Fruit fly (Drosophila melanogaster) whole organism, embryonic: Measurements from ENCODE around the gene Kaz-m1.

ENCODE experiments used
- Abd-B ChIP-seq: fragments of 200-800 bp; sonication (Bioruptor generic); optimal IDR thresholded peaks from 2 replicates; lab custom pipeline; 2018; ENCODE audit warnings: missing biosample characterization, mild to moderate bottlenecking, missing genetic modification characterization, moderate library complexity
- Bdp1 ChIP-seq: fragments of 200-800 bp; sonication (Bioruptor generic); optimal IDR thresholded peaks from 3 replicates; lab custom pipeline; 2016; ENCODE audit warnings: missing biosample characterization, missing genetic modification characterization
- CG10274 ChIP-seq: fragments of 200-800 bp; sonication (Bioruptor generic); optimal IDR thresholded peaks from 3 replicates; lab custom pipeline; 2017; ENCODE audit warnings: missing biosample characterization, mild to moderate bottlenecking, missing genetic modification characterization
- CG12391 ChIP-seq: fragments of 200-800 bp; sonication (Bioruptor generic); optimal IDR thresholded peaks from 3 replicates; lab custom pipeline; 2018; ENCODE audit warnings: missing biosample characterization, mild to moderate bottlenecking, missing genetic modification characterization, moderate library complexity
- CG13296 ChIP-seq: fragments of 200-800 bp; sonication (Bioruptor generic); optimal IDR thresholded peaks from 3 replicates; lab custom pipeline; 2018; ENCODE audit warnings: missing biosample characterization, mild to moderate bottlenecking, missing genetic modification characterization
- CG14965 ChIP-seq: fragments of 200-800 bp; sonication (Bioruptor generic); optimal IDR thresholded peaks from 2 replicates; lab custom pipeline; 2016; ENCODE audit warnings: missing biosample characterization, missing genetic modification characterization, borderline replicate concordance
- CG1647 ChIP-seq: fragments of 200-800 bp; sonication (Bioruptor generic); optimal IDR thresholded peaks from 3 replicates; lab custom pipeline; 2016; ENCODE audit warnings: missing biosample characterization, missing genetic modification characterization
- CG17829 ChIP-seq: fragments of 200-800 bp; optimal IDR thresholded peaks from 2 replicates; lab custom pipeline; 2019; ENCODE audit warnings: missing biosample characterization, mild to moderate bottlenecking, missing genetic modification characterization, moderate library complexity
- CG31388 ChIP-seq: fragments of 200-800 bp; sonication (Bioruptor generic); optimal IDR thresholded peaks from 2 replicates; lab custom pipeline; 2016; ENCODE audit warnings: missing biosample characterization, missing genetic modification characterization
- CG3281 ChIP-seq: fragments of 200-800 bp; sonication (Bioruptor generic); optimal IDR thresholded peaks from 3 replicates; lab custom pipeline; 2017; ENCODE audit warnings: missing biosample characterization, mild to moderate bottlenecking, missing genetic modification characterization
- CG3838 ChIP-seq: fragments of 200-800 bp; sonication (Bioruptor generic); optimal IDR thresholded peaks from 3 replicates; lab custom pipeline; 2016; ENCODE audit warnings: missing biosample characterization, missing genetic modification characterization
- CG3995 ChIP-seq: fragments of 200-800 bp; sonication (Bioruptor generic); optimal IDR thresholded peaks from 3 replicates; lab custom pipeline; 2016; ENCODE audit warnings: missing biosample characterization, missing genetic modification characterization
- CG4328 ChIP-seq: fragments of 200-800 bp; sonication (Bioruptor generic); optimal IDR thresholded peaks from 3 replicates; lab custom pipeline; 2017; ENCODE audit warnings: missing biosample characterization, missing genetic modification reagents, missing genetic modification characterization
- CG6175 ChIP-seq: fragments of 200-800 bp; sonication (Bioruptor generic); IDR thresholded peaks from 3 replicates; pipeline ENCODE4 v1.3.6; 2022; ENCODE audit warnings: missing biosample characterization, missing genetic modification characterization
- CG6854 ChIP-seq: fragments of 200-800 bp; sonication (Bioruptor generic); optimal IDR thresholded peaks from 3 replicates; lab custom pipeline; 2017; ENCODE audit warnings: missing biosample characterization, mild to moderate bottlenecking, missing genetic modification characterization
- CG7271 ChIP-seq: fragments of 200-800 bp; sonication (Bioruptor generic); optimal IDR thresholded peaks from 2 replicates; lab custom pipeline; 2018; ENCODE audit warnings: missing biosample characterization, mild to moderate bottlenecking, missing genetic modification characterization, moderate library complexity
- Chrac-16 ChIP-seq: fragments of 200-800 bp; sonication (Bioruptor generic); optimal IDR thresholded peaks from 3 replicates; lab custom pipeline; 2016; ENCODE audit warnings: missing biosample characterization, missing genetic modification characterization
- H15 ChIP-seq: fragments of 200-800 bp; sonication (Bioruptor generic); IDR thresholded peaks from 3 replicates; pipeline ENCODE4 v1.3.6; 2022; ENCODE audit warnings: missing biosample characterization, missing genetic modification characterization
- Hand ChIP-seq: fragments of 200-800 bp; sonication (Bioruptor generic); optimal IDR thresholded peaks from 2 replicates; lab custom pipeline; 2017; ENCODE audit warnings: mild to moderate bottlenecking, missing biosample characterization, missing genetic modification reagents, missing genetic modification characterization
- Hmr ChIP-seq: fragments of 200-800 bp; sonication (Bioruptor generic); optimal IDR thresholded peaks from 3 replicates; lab custom pipeline; 2017; ENCODE audit warnings: mild to moderate bottlenecking, missing biosample characterization, missing genetic modification reagents, missing genetic modification characterization
- Hr51 ChIP-seq, 2 experiments: fragments of 200-800 bp; sonication (Bioruptor generic); optimal IDR thresholded peaks; 2 replicates in 1 of 2; 3 replicates in 1 of 2; lab custom pipeline; 2016 to 2018; ENCODE audit warnings: missing biosample characterization in 2 of 2, missing genetic modification characterization in 2 of 2, mild to moderate bottlenecking in 1 of 2, moderate library complexity in 1 of 2
- Med ChIP-seq: fragments of 200-800 bp; sonication (Bioruptor generic); peaks from one replicate; lab custom pipeline; 2016; ENCODE audit warnings: missing biosample characterization, missing genetic modification characterization, mild to moderate bottlenecking, inconsistent platforms, moderate library complexity
- Meics ChIP-seq: fragments of 200-800 bp; sonication (Bioruptor generic); optimal IDR thresholded peaks from 2 replicates; lab custom pipeline; 2017; ENCODE audit warnings: missing biosample characterization, mild to moderate bottlenecking, missing genetic modification characterization
- Mrtf ChIP-seq: fragments of 200-800 bp; sonication (Bioruptor generic); IDR thresholded peaks from 3 replicates; pipeline ENCODE4 v1.3.6; 2022; ENCODE audit warnings: missing biosample characterization, missing genetic modification characterization
- Oaz ChIP-seq: fragments of 200-800 bp; sonication (Bioruptor generic); IDR thresholded peaks from 2 replicates; pipeline ENCODE4 v1.3.6; 2022; ENCODE audit warnings: missing biosample characterization, missing genetic modification characterization
- Rx ChIP-seq: fragments of 200-800 bp; sonication (Bioruptor generic); IDR thresholded peaks from 2 replicates; pipeline ENCODE4 v1.3.6; 2022; ENCODE audit warnings: missing biosample characterization, missing genetic modification characterization
- Sin3A ChIP-seq: fragments of >200 bp; optimal IDR thresholded peaks from 2 replicates; lab custom pipeline; 2018
- bowl ChIP-seq: fragments of 200-800 bp; sonication (Bioruptor generic); IDR thresholded peaks from 2 replicates; pipeline ENCODE4 v1.3.6; 2022; ENCODE audit warnings: missing biosample characterization, missing genetic modification characterization
- crp ChIP-seq, 2 experiments: fragments of 200-800 bp; sonication (Bioruptor generic); optimal IDR thresholded peaks; 2 replicates in 1 of 2; 3 replicates in 1 of 2; lab custom pipeline; 2017; ENCODE audit warnings: missing biosample characterization in 2 of 2, missing genetic modification characterization in 2 of 2, mild to moderate bottlenecking in 1 of 2, moderate library complexity in 1 of 2
- dm ChIP-seq: fragments of 200-800 bp; sonication (Bioruptor generic); optimal IDR thresholded peaks from 3 replicates; lab custom pipeline; 2016; ENCODE audit warnings: missing biosample characterization, missing genetic modification characterization
- gcm ChIP-seq: fragments of 200-800 bp; sonication (Bioruptor generic); optimal IDR thresholded peaks from 2 replicates; lab custom pipeline; 2019; ENCODE audit warnings: missing biosample characterization, mild to moderate bottlenecking, missing genetic modification characterization, moderate library complexity
- hb ChIP-seq: fragments of 200-800 bp; sonication (Bioruptor generic); IDR thresholded peaks from 3 replicates; pipeline ENCODE4 v1.3.6; 2022; ENCODE audit warnings: missing biosample characterization, missing genetic modification characterization; ENCODE audit not compliant: partially characterized antibody
- hkb ChIP-seq, 2 experiments: fragments of 200-800 bp in 1 of 2; fragments of >200 bp in 1 of 2; sonication (Bioruptor generic) in 1 of 2; IDR thresholded peaks in 1 of 2; optimal IDR thresholded peaks in 1 of 2; 2 replicates each; pipeline versions ENCODE4 v1.3.6 to Lab custom; 2017 to 2022; ENCODE audit warnings: missing biosample characterization in 1 of 2, missing genetic modification characterization in 1 of 2
- hth ChIP-seq: fragments of >200 bp; optimal IDR thresholded peaks from 2 replicates; lab custom pipeline; 2017; ENCODE audit warnings: inconsistent platforms
- onecut ChIP-seq: fragments of 200-800 bp; sonication (Bioruptor generic); IDR thresholded peaks from 2 replicates; pipeline ENCODE4 v1.3.6; 2022; ENCODE audit warnings: missing biosample characterization, missing genetic modification characterization
- otp ChIP-seq: fragments of 200-800 bp; sonication (Bioruptor generic); IDR thresholded peaks from 3 replicates; pipeline ENCODE4, ENCODE4 v1.3.6; 2022; ENCODE audit warnings: missing biosample characterization, missing genetic modification characterization
- p53 ChIP-seq: fragments of 200-800 bp; sonication (Bioruptor generic); optimal IDR thresholded peaks from 2 replicates; lab custom pipeline; 2016; ENCODE audit warnings: missing biosample characterization, missing genetic modification characterization
- pho ChIP-seq: fragments of 200-800 bp; sonication (Bioruptor generic); optimal IDR thresholded peaks from 2 replicates; lab custom pipeline; 2016; ENCODE audit warnings: missing biosample characterization, missing genetic modification characterization
- pita ChIP-seq: fragments of 200-800 bp; sonication (Bioruptor generic); optimal IDR thresholded peaks from 2 replicates; lab custom pipeline; 2017; ENCODE audit warnings: missing biosample characterization, mild to moderate bottlenecking, missing genetic modification characterization
- sob ChIP-seq: fragments of 200-800 bp; sonication (Bioruptor generic); IDR thresholded peaks from 2 replicates; pipeline ENCODE4 v1.3.6; 2022; ENCODE audit warnings: missing biosample characterization, missing genetic modification characterization
- sug ChIP-seq: fragments of 200-800 bp; optimal IDR thresholded peaks from 2 replicates; lab custom pipeline; 2019; ENCODE audit warnings: missing biosample characterization, mild to moderate bottlenecking, missing genetic modification characterization, moderate library complexity

Kaz-m1 gene

DNA sequence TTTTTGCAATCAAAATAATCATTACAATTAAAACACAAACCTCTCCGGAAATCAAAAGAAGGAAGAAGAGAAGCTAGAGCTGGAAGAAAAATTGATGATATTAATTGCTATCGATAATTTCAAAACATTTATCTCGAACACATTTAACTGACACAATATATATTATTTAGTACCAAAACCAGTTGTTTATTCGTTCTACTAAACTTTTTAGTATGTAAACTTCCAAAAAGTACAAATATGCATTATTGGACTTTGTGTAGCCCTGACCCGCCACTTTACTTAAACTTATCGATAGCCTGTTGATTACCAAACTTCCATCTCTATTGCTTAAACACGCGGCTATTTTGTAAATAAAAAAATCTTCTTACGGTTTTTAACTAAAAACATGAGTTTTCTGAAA lies 44.7 kb downstream of the Kaz-m1 start, which contains the start of the genes RpL34a and Trmt61 (continued):
- no peak for TF ChIP-seq CG3838
- no peak for TF ChIP-seq CG14965
- TF ChIP-seq Hmr (GFP tag; lab: Kevin White, UChicago) = peak; percentile 94
- TF ChIP-seq H15 (GFP tag; lab: Robert Waterston, UW) = peak; percentile 54; the same call in 1 of the 3 replicates
- peak; percentile 70; the same call in 1 of the 2 replicates for TF ChIP-seq Oaz
- peak; percentile 87 for TF ChIP-seq CG17829 (tag; lab: Kevin White, UChicago)
- TF ChIP-seq CG3281 (GFP tag; lab: Kevin White, UChicago) = peak; percentile 96
- TF ChIP-seq bowl = peak; percentile 10; the same call in 1 of the 2 replicates
- peak; percentile 96 for TF ChIP-seq CG7271 (tag; lab: Kevin White, UChicago)
- TF ChIP-seq Meics (GFP tag; lab: Kevin White, UChicago) = peak; percentile 94
- TF ChIP-seq Mrtf = 0 out of 3 replicates have a peak, but pooled peaks have one; percentile 12
- peak; percentile 63 for TF ChIP-seq CG1647 (GFP tag; lab: Kevin White, UChicago)
- TF ChIP-seq hkb (optimal IDR thresholded peaks at IDR 0.05; lab: Kevin White, UChicago) = no peak
- peak; percentile 88 for TF ChIP-seq hkb (GFP tag; IDR thresholded peaks at IDR 0.05; lab: Robert Waterston, UW)
- TF ChIP-seq Med (GFP tag; lab: Kevin White, UChicago) = peak; percentile 96
- peak; percentile 67 for TF ChIP-seq CG10274 (GFP tag; lab: Kevin White, UChicago)
- peak; percentile 61; the same call in 2 of the 3 replicates for TF ChIP-seq otp (GFP tag; lab: Robert Waterston, UW)
- TF ChIP-seq onecut (GFP tag; lab: Robert Waterston, UW) = peak; percentile 70
- peak; percentile 81 for TF ChIP-seq pho
- TF ChIP-seq CG3995 (GFP tag; lab: Kevin White, UChicago) = peak; percentile 59
- TF ChIP-seq Hr51 (GFP tag; optimal IDR thresholded peaks at IDR 0.05; lab: Kevin White, UChicago) = peak; percentile 76 to 86
- TF ChIP-seq sob (GFP tag; lab: Robert Waterston, UW) = peak; percentile 86
- peak; percentile 57 for TF ChIP-seq Abd-B (GFP tag; lab: Kevin White, UChicago)
- TF ChIP-seq crp (GFP tag; optimal IDR thresholded peaks at IDR 0.05; lab: Kevin White, UChicago) = peak in 1 of 2 experiments; percentile 64
- TF ChIP-seq Chrac-16 (GFP tag; lab: Kevin White, UChicago) = peak; percentile 44
- peak; percentile 94 for TF ChIP-seq CG4328
- peak; percentile 95 for TF ChIP-seq CG13296
- TF ChIP-seq hb (GFP tag; lab: Robert Waterston, UW) = peak; percentile 80
- peak; percentile 90 for TF ChIP-seq sug (tag; lab: Kevin White, UChicago)
- peak; percentile 70 for TF ChIP-seq p53 (GFP tag; lab: Kevin White, UChicago)
- TF ChIP-seq hth (lab: Kevin White, UChicago) = no peak
- peak; percentile 25 for TF ChIP-seq CG31388
- peak; percentile 73 for TF ChIP-seq Hand (GFP tag; lab: Kevin White, UChicago)
- peak; percentile 92 for TF ChIP-seq dm (GFP tag; lab: Kevin White, UChicago)
- peak; percentile 55 for TF ChIP-seq Rx (GFP tag; lab: Robert Waterston, UW)
- TF ChIP-seq Sin3A (lab: Kevin White, UChicago) = no peak
- peak; percentile 93 for TF ChIP-seq gcm (GFP tag; lab: Kevin White, UChicago)

DNA sequence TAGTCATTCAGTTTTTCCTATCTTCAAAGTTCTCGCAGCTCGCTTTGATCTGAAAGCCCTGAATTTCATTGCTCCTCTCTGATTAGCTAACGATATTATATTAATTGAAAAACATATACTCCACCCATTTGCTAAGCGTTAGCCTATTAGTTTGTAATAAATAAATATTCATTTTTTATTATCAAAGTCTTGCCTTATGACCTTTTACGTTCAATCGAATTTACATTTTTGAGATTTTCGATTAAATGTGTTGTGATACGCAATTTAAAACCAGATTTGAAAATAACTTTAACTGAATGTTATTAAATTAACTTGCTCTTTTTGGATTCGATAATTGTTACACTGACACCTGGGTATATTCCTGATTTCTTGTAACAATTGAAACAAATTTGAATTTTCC lies 48.4 kb downstream of the Kaz-m1 start, which contains the start of gene CG14551:
TSS of gene CG14551 (minus strand) at position 101 of the 400 bp plus-strand sequence.
- no peak for TF ChIP-seq pita
- TF ChIP-seq Bdp1 (GFP tag; lab: Kevin White, UChicago) = no peak
- TF ChIP-seq CG6854 = no peak
- TF ChIP-seq CG12391 (tag; lab: Kevin White, UChicago) = no peak
- no peak for TF ChIP-seq CG6175 (GFP tag; lab: Robert Waterston, UW)
